Fruit fly (Drosophila melanogaster) whole organism, embryonic: ENCODE data around the gene CG1354.

ENCODE experiments used
- Blimp-1 ChIP-seq: fragments of 200-800 bp; sonication (Bioruptor generic); optimal IDR thresholded peaks from 3 replicates; lab custom pipeline; 2018; ENCODE audit warnings: missing biosample characterization, missing genetic modification characterization, mild to moderate bottlenecking, moderate library complexity, missing genetic modification reagents
- CG11504 ChIP-seq: fragments of 200-800 bp; sonication (Bioruptor generic); optimal IDR thresholded peaks from 3 replicates; lab custom pipeline; 2019; ENCODE audit warnings: missing biosample characterization, mild to moderate bottlenecking, missing genetic modification characterization, moderate library complexity
- CG12391 ChIP-seq: fragments of 200-800 bp; sonication (Bioruptor generic); optimal IDR thresholded peaks from 3 replicates; lab custom pipeline; 2018; ENCODE audit warnings: missing biosample characterization, mild to moderate bottlenecking, missing genetic modification characterization, moderate library complexity
- CG13424 ChIP-seq: fragments of 200-800 bp; sonication (Bioruptor generic); optimal IDR thresholded peaks from 2 replicates; lab custom pipeline; 2019; ENCODE audit warnings: missing biosample characterization, mild to moderate bottlenecking, missing genetic modification characterization, moderate library complexity
- CG14014 ChIP-seq: fragments of 200-800 bp; sonication (Bioruptor generic); IDR thresholded peaks from 2 replicates; pipeline ENCODE4 v1.3.6; 2022; ENCODE audit warnings: missing biosample characterization, missing genetic modification characterization
- CG17385 ChIP-seq: fragments of 200-800 bp; sonication (Bioruptor generic); optimal IDR thresholded peaks from 3 replicates; lab custom pipeline; 2018; ENCODE audit warnings: missing biosample characterization, mild to moderate bottlenecking, missing genetic modification characterization
- CG18599 ChIP-seq: fragments of 200-800 bp; sonication (Bioruptor generic); optimal IDR thresholded peaks from 3 replicates; lab custom pipeline; 2017; ENCODE audit warnings: missing biosample characterization, missing genetic modification characterization, mild to moderate bottlenecking, moderate library complexity, missing genetic modification reagents
- CG30403 ChIP-seq: fragments of 200-800 bp; sonication (Bioruptor generic); optimal IDR thresholded peaks from 3 replicates; lab custom pipeline; 2016; ENCODE audit warnings: missing biosample characterization, missing genetic modification characterization
- CG31441 ChIP-seq: fragments of 200-800 bp; sonication (Bioruptor generic); IDR thresholded peaks from 2 replicates; pipeline ENCODE4 v1.3.6; 2022; ENCODE audit warnings: missing biosample characterization, missing genetic modification characterization
- CG32772 ChIP-seq: fragments of 200-800 bp; sonication (Bioruptor generic); IDR thresholded peaks from 2 replicates; pipeline ENCODE4 v1.3.6; 2022; ENCODE audit warnings: missing biosample characterization, missing genetic modification characterization
- CG3281 ChIP-seq: fragments of 200-800 bp; sonication (Bioruptor generic); optimal IDR thresholded peaks from 3 replicates; lab custom pipeline; 2017; ENCODE audit warnings: missing biosample characterization, mild to moderate bottlenecking, missing genetic modification characterization
- CG3847 ChIP-seq: fragments of 200-800 bp; sonication (Bioruptor generic); IDR thresholded peaks from 2 replicates; pipeline ENCODE4 v1.3.6; 2022; ENCODE audit warnings: missing biosample characterization, missing genetic modification characterization
- CG6689 ChIP-seq: fragments of 200-800 bp; sonication (Bioruptor generic); IDR thresholded peaks from 2 replicates; pipeline ENCODE4 v1.3.6; 2022; ENCODE audit warnings: missing biosample characterization, missing genetic modification characterization
- CG8478 ChIP-seq: fragments of >200 bp; optimal IDR thresholded peaks from 2 replicates; lab custom pipeline; 2018
- Chrac-16 ChIP-seq: fragments of 200-800 bp; sonication (Bioruptor generic); optimal IDR thresholded peaks from 3 replicates; lab custom pipeline; 2016; ENCODE audit warnings: missing biosample characterization, missing genetic modification characterization
- CoRest ChIP-seq: fragments of 200-800 bp; sonication (Bioruptor generic); optimal IDR thresholded peaks from 3 replicates; lab custom pipeline; 2018; ENCODE audit warnings: missing biosample characterization, mild to moderate bottlenecking, missing genetic modification characterization, moderate library complexity
- D ChIP-seq, 2 experiments: fragments of 200-800 bp in 1 of 2; fragments of >200 bp in 1 of 2; sonication (Bioruptor generic) in 1 of 2; optimal IDR thresholded peaks; 2 replicates in 1 of 2; 3 replicates in 1 of 2; lab custom pipeline; 2017; ENCODE audit warnings: mild to moderate bottlenecking in 1 of 2, missing biosample characterization in 1 of 2, missing genetic modification characterization in 1 of 2, missing genetic modification reagents in 1 of 2
- D19B ChIP-seq: fragments of 200-800 bp; sonication (Bioruptor generic); optimal IDR thresholded peaks from 2 replicates; lab custom pipeline; 2017; ENCODE audit warnings: missing biosample characterization, mild to moderate bottlenecking, missing genetic modification characterization
- E2f1 ChIP-seq: fragments of 200-800 bp; sonication (Bioruptor generic); IDR thresholded peaks from 2 replicates; pipeline ENCODE4 v1.3.6; 2022; ENCODE audit warnings: missing biosample characterization, missing genetic modification characterization
- GATAe ChIP-seq: fragments of 200-800 bp; sonication (Bioruptor generic); conservative IDR thresholded peaks from 2 replicates; pipeline ENCODE4 v1.3.6; 2022; ENCODE audit warnings: missing biosample characterization, missing genetic modification characterization
- Gug ChIP-seq: fragments of 200-800 bp; sonication (Bioruptor generic); IDR thresholded peaks from 4 replicates; pipeline ENCODE4 v1.3.6; 2022; ENCODE audit warnings: missing biosample characterization, missing genetic modification characterization
- H15 ChIP-seq: fragments of 200-800 bp; sonication (Bioruptor generic); IDR thresholded peaks from 3 replicates; pipeline ENCODE4 v1.3.6; 2022; ENCODE audit warnings: missing biosample characterization, missing genetic modification characterization
- HLH3B ChIP-seq: fragments of 200-800 bp; sonication (Bioruptor generic); IDR thresholded peaks from 2 replicates; pipeline ENCODE4 v1.3.6; 2022; ENCODE audit warnings: missing biosample characterization, missing genetic modification characterization
- HmgD ChIP-seq: fragments of 200-800 bp; sonication (Bioruptor generic); optimal IDR thresholded peaks from 3 replicates; lab custom pipeline; 2016; ENCODE audit warnings: missing biosample characterization, missing genetic modification characterization
- Hr51 ChIP-seq, 2 experiments: fragments of 200-800 bp; sonication (Bioruptor generic); optimal IDR thresholded peaks; 2 replicates in 1 of 2; 3 replicates in 1 of 2; lab custom pipeline; 2016 to 2018; ENCODE audit warnings: missing biosample characterization in 2 of 2, missing genetic modification characterization in 2 of 2, mild to moderate bottlenecking in 1 of 2, moderate library complexity in 1 of 2
- Lim3 ChIP-seq: fragments of 200-800 bp; sonication (Bioruptor generic); IDR thresholded peaks from 2 replicates; pipeline ENCODE4 v1.3.6; 2022; ENCODE audit warnings: missing biosample characterization, missing genetic modification characterization
- Med ChIP-seq: fragments of 200-800 bp; sonication (Bioruptor generic); peaks from one replicate; lab custom pipeline; 2016; ENCODE audit warnings: missing biosample characterization, missing genetic modification characterization, mild to moderate bottlenecking, inconsistent platforms, moderate library complexity
- Nf-YC ChIP-seq: fragments of 200-800 bp; optimal IDR thresholded peaks from 3 replicates; lab custom pipeline; 2019; ENCODE audit warnings: missing biosample characterization, mild to moderate bottlenecking, missing genetic modification characterization, moderate library complexity
- Oli ChIP-seq: fragments of 200-800 bp; sonication (Bioruptor generic); optimal IDR thresholded peaks from 2 replicates; lab custom pipeline; 2018; ENCODE audit warnings: missing biosample characterization, mild to moderate bottlenecking, missing genetic modification characterization, moderate library complexity
- Ptx1 ChIP-seq: fragments of 200-800 bp; sonication (Bioruptor generic); IDR thresholded peaks from 2 replicates; pipeline ENCODE4 v1.3.6; 2022; ENCODE audit warnings: missing biosample characterization, missing genetic modification characterization
- Sox102F ChIP-seq: fragments of 200-800 bp; sonication (Bioruptor generic); optimal IDR thresholded peaks from 2 replicates; lab custom pipeline; 2018; ENCODE audit warnings: missing biosample characterization, mild to moderate bottlenecking, missing genetic modification characterization, moderate library complexity
- Ssrp ChIP-seq: fragments of 200-800 bp; sonication (Bioruptor generic); optimal IDR thresholded peaks from 2 replicates; lab custom pipeline; 2018; ENCODE audit warnings: missing biosample characterization, mild to moderate bottlenecking, missing genetic modification characterization, moderate library complexity
- Xrp1 ChIP-seq: fragments of 200-800 bp; sonication (Bioruptor generic); IDR thresholded peaks from 2 replicates; pipeline ENCODE4 v1.3.6; 2022; ENCODE audit warnings: missing biosample characterization, missing genetic modification characterization
- abd-A ChIP-seq: fragments of 200-800 bp; sonication (Bioruptor generic); optimal IDR thresholded peaks from 3 replicates; lab custom pipeline; 2019; ENCODE audit warnings: missing biosample characterization, mild to moderate bottlenecking, missing genetic modification characterization, moderate library complexity
- ara ChIP-seq: fragments of 200-800 bp; sonication (Bioruptor generic); IDR thresholded peaks from 2 replicates; pipeline ENCODE4 v1.3.6; 2022; ENCODE audit warnings: missing biosample characterization, missing genetic modification characterization
- bsh ChIP-seq, 2 experiments: fragments of 200-800 bp; sonication (Bioruptor generic); optimal IDR thresholded peaks; 2 replicates each; lab custom pipeline; 2017 to 2018; ENCODE audit warnings: mild to moderate bottlenecking in 2 of 2, missing biosample characterization in 2 of 2, missing genetic modification characterization in 2 of 2, moderate library complexity in 1 of 2
- caup ChIP-seq: fragments of 200-800 bp; sonication (Bioruptor generic); optimal IDR thresholded peaks from 3 replicates; lab custom pipeline; 2017; ENCODE audit warnings: missing biosample characterization, mild to moderate bottlenecking, missing genetic modification characterization, moderate library complexity; ENCODE audit not compliant: severe bottlenecking
- chif ChIP-seq, 2 experiments: fragments of 200-800 bp; sonication (Bioruptor generic); optimal IDR thresholded peaks; 3 replicates each; lab custom pipeline; 2016; ENCODE audit warnings: missing biosample characterization in 2 of 2, missing genetic modification characterization in 2 of 2
- ci ChIP-seq: fragments of 200-800 bp; sonication (Bioruptor generic); IDR thresholded peaks from 3 replicates; pipeline ENCODE4 v1.3.6; 2022; ENCODE audit warnings: missing biosample characterization, missing genetic modification characterization
- dmrt11E ChIP-seq: fragments of 200-800 bp; sonication (Bioruptor generic); optimal IDR thresholded peaks from 3 replicates; lab custom pipeline; 2018; ENCODE audit warnings: missing biosample characterization, mild to moderate bottlenecking, missing genetic modification characterization, moderate library complexity
- h ChIP-seq: fragments of >200 bp; optimal IDR thresholded peaks from 2 replicates; lab custom pipeline; 2017
- hb ChIP-seq: fragments of 200-800 bp; sonication (Bioruptor generic); IDR thresholded peaks from 3 replicates; pipeline ENCODE4 v1.3.6; 2022; ENCODE audit warnings: missing biosample characterization, missing genetic modification characterization; ENCODE audit not compliant: partially characterized antibody
- mld ChIP-seq: fragments of 200-800 bp; sonication (Bioruptor generic); IDR thresholded peaks from 3 replicates; pipeline ENCODE4 v1.3.6; 2022; ENCODE audit warnings: missing biosample characterization, missing genetic modification characterization; ENCODE audit not compliant: partially characterized antibody
- prd ChIP-seq, 3 experiments: fragments of >200 bp in 2 of 3; fragments of 200-800 bp in 1 of 3; sonication (Bioruptor generic) in 1 of 3; optimal IDR thresholded peaks in 2 of 3; IDR thresholded peaks in 1 of 3; 2 replicates in 2 of 3; 3 replicates in 1 of 3; pipeline versions ENCODE4 v1.3.6 to Lab custom; 2017 to 2022; ENCODE audit warnings: missing biosample characterization in 1 of 3, missing genetic modification characterization in 1 of 3
- row ChIP-seq: fragments of 200-800 bp; sonication (Bioruptor generic); IDR thresholded peaks from 3 replicates; pipeline ENCODE4 v1.3.6; 2022; ENCODE audit warnings: missing biosample characterization, missing genetic modification characterization
- slou ChIP-seq: fragments of 200-800 bp; sonication (Bioruptor generic); optimal IDR thresholded peaks from 3 replicates; lab custom pipeline; 2016; ENCODE audit warnings: missing biosample characterization, missing genetic modification characterization
- stc ChIP-seq: fragments of 200-800 bp; sonication (Bioruptor generic); IDR thresholded peaks from 2 replicates; pipeline ENCODE4 v1.3.6; 2022; ENCODE audit warnings: missing biosample characterization, missing genetic modification characterization
- tgo ChIP-seq: fragments of 200-800 bp; sonication (Bioruptor generic); IDR thresholded peaks from 3 replicates; pipeline ENCODE4 v1.3.6; 2022; ENCODE audit warnings: missing biosample characterization, missing genetic modification characterization
- zf30C ChIP-seq: fragments of 200-800 bp; sonication (Bioruptor generic); optimal IDR thresholded peaks from 3 replicates; lab custom pipeline; 2018; ENCODE audit warnings: missing biosample characterization, mild to moderate bottlenecking, missing genetic modification characterization

Gene CG1354

dm6 chrX:9787363-9787762 is 8.8 kb downstream of the CG1354 start (continued):
- TF ChIP-seq row (GFP tag; lab: Robert Waterston, UW), result peak; percentile 37; the same call in 2 of the 3 replicates
- no peak for TF ChIP-seq GATAe (GFP tag; lab: Robert Waterston, UW)
- TF ChIP-seq bsh (GFP tag; optimal IDR thresholded peaks at IDR 0.05; lab: Kevin White, UChicago), result peak in 1 of 2 experiments; percentile 54
- TF ChIP-seq mld (GFP tag; lab: Robert Waterston, UW), result no peak
- TF ChIP-seq CG17385 (GFP tag; lab: Kevin White, UChicago), result peak; percentile 1
- 0 out of 4 replicates have a peak, but pooled peaks have one; percentile 3 for TF ChIP-seq Gug (GFP tag; lab: Robert Waterston, UW)
- no peak for TF ChIP-seq hb (GFP tag; lab: Robert Waterston, UW)
- TF ChIP-seq CG11504 (tag; lab: Kevin White, UChicago), result peak; percentile 47
- peak; percentile 48; the same call in 1 of the 3 replicates for TF ChIP-seq H15 (GFP tag; lab: Robert Waterston, UW)
- TF ChIP-seq slou (GFP tag; lab: Kevin White, UChicago), result no peak
- TF ChIP-seq abd-A, result no peak
- TF ChIP-seq CG6689 (GFP tag; lab: Robert Waterston, UW), result peak; percentile 22; the same call in 1 of the 2 replicates
- TF ChIP-seq CG30403 (GFP tag; lab: Kevin White, UChicago), result peak; percentile 7
- no peak for TF ChIP-seq D (optimal IDR thresholded peaks at IDR 0.05; lab: Kevin White, UChicago)
- peak; percentile 2 for TF ChIP-seq D (GFP tag; optimal IDR thresholded peaks at IDR 0.05; lab: Kevin White, UChicago)
- TF ChIP-seq ara, result 0 out of 2 replicates have a peak, but pooled peaks have one; percentile 24
- peak; percentile 44; the same call in 1 of the 2 replicates for TF ChIP-seq Xrp1 (GFP tag; lab: Robert Waterston, UW)
- peak; percentile 40; the same call in 1 of the 2 replicates for TF ChIP-seq CG31441 (GFP tag; lab: Robert Waterston, UW)
- TF ChIP-seq Nf-YC (tag; lab: Kevin White, UChicago), result no peak
- no peak for TF ChIP-seq caup (GFP tag; lab: Kevin White, UChicago)
- peak; percentile 34 for TF ChIP-seq CG12391
- TF ChIP-seq CG3281 (GFP tag; lab: Kevin White, UChicago), result no peak
- TF ChIP-seq zf30C (GFP tag; lab: Kevin White, UChicago), result no peak
- TF ChIP-seq Med, result peak; percentile 59
- TF ChIP-seq Lim3 (GFP tag; lab: Robert Waterston, UW), result no peak
- no peak for TF ChIP-seq D19B (GFP tag; lab: Kevin White, UChicago)
- no peak for TF ChIP-seq CG8478 (lab: Kevin White, UChicago)
- no peak for TF ChIP-seq CG18599 (GFP tag; lab: Kevin White, UChicago)
- peak in 1 of 2 experiments; percentile 2 for TF ChIP-seq chif (GFP tag; optimal IDR thresholded peaks at IDR 0.05; lab: Kevin White, UChicago)
- no peak for TF ChIP-seq prd (optimal IDR thresholded peaks at IDR 0.05; lab: Kevin White, UChicago)
- TF ChIP-seq prd (GFP tag; IDR thresholded peaks at IDR 0.05; lab: Robert Waterston, UW), result peak; percentile 41; the same call in 2 of the 3 replicates
- 0 out of 3 replicates have a peak, but pooled peaks have one; percentile 26 for TF ChIP-seq ci (GFP tag; lab: Robert Waterston, UW)
- TF ChIP-seq Ssrp (tag; lab: Kevin White, UChicago), result no peak
- peak; percentile 19 for TF ChIP-seq CoRest (tag; lab: Kevin White, UChicago)
- TF ChIP-seq HLH3B (GFP tag; lab: Robert Waterston, UW), result no peak
- TF ChIP-seq CG32772 (GFP tag; lab: Robert Waterston, UW), result no peak
- peak; percentile 30 for TF ChIP-seq CG13424 (tag; lab: Kevin White, UChicago)
- no peak for TF ChIP-seq h (lab: Kevin White, UChicago)
- TF ChIP-seq Blimp-1 (GFP tag; lab: Kevin White, UChicago), result peak; percentile 53
- no peak for TF ChIP-seq CG3847
- TF ChIP-seq Sox102F (GFP tag; lab: Kevin White, UChicago), result peak; percentile 45
- 0 out of 2 replicates have a peak, but pooled peaks have one; percentile 13 for TF ChIP-seq Ptx1
- TF ChIP-seq HmgD (GFP tag; lab: Kevin White, UChicago), result no peak
- no peak for TF ChIP-seq tgo (GFP tag; lab: Robert Waterston, UW)
- TF ChIP-seq Oli, result peak; percentile 26
- no peak for TF ChIP-seq CG14014 (GFP tag; lab: Robert Waterston, UW)
- TF ChIP-seq E2f1 (GFP tag; lab: Robert Waterston, UW), result peak; percentile 7; the same call in 1 of the 2 replicates
- TF ChIP-seq Chrac-16 (GFP tag; lab: Kevin White, UChicago), result no peak
- TF ChIP-seq Hr51 (GFP tag; optimal IDR thresholded peaks at IDR 0.05; lab: Kevin White, UChicago), result peak in 1 of 2 experiments; percentile 3
- no peak for TF ChIP-seq stc (GFP tag; lab: Robert Waterston, UW)
- peak; percentile 1 for TF ChIP-seq dmrt11E (tag; lab: Kevin White, UChicago)
